Fruit fly (Drosophila melanogaster): ENCODE data around the gene Atg17.
A peak's percentile ranks its signal among the peaks of the same experiment; 100 is the strongest.

Atg17 gene

dm6 chr3R:5658984-5659802 lies 10.3 kb upstream of the Atg17 start (continued):
- TF ChIP-seq Lhr (GFP tag; optimal IDR thresholded peaks at IDR 0.05): no peak
- no peak for TF ChIP-seq Camta (GFP tag; optimal IDR thresholded peaks at IDR 0.05)
- no peak for TF ChIP-seq gce (GFP tag; IDR thresholded peaks at IDR 0.05)
- no peak for TF ChIP-seq H2.0 (GFP tag; IDR thresholded peaks at IDR 0.05)
- no peak for TF ChIP-seq CG2199 (GFP tag; IDR thresholded peaks at IDR 0.05)
- no peak for TF ChIP-seq CG9727 (GFP tag; optimal IDR thresholded peaks at IDR 0.05)
- peak; percentile 26 for TF ChIP-seq Rfx (GFP tag; IDR thresholded peaks at IDR 0.05)
- no peak for TF ChIP-seq CG12769 (tag; optimal IDR thresholded peaks at IDR 0.05)
- peak; percentile 3 for TF ChIP-seq Antp (GFP tag; optimal IDR thresholded peaks at IDR 0.05)
- TF ChIP-seq ERR (GFP tag; optimal IDR thresholded peaks at IDR 0.05): peak; percentile 1
- no peak for TF ChIP-seq CG2678 (tag; optimal IDR thresholded peaks at IDR 0.05)
- no peak for TF ChIP-seq Oaz (GFP tag; IDR thresholded peaks at IDR 0.05)
- no peak for TF ChIP-seq gro (GFP tag; optimal IDR thresholded peaks at IDR 0.05)
- TF ChIP-seq zen (tag; optimal IDR thresholded peaks at IDR 0.05): peak; percentile 25
- no peak for TF ChIP-seq CG16815 (GFP tag; optimal IDR thresholded peaks at IDR 0.05)
- TF ChIP-seq CG6854 (GFP tag; optimal IDR thresholded peaks at IDR 0.05): no peak
- TF ChIP-seq D19B (GFP tag; optimal IDR thresholded peaks at IDR 0.05): no peak
- no peak for TF ChIP-seq CG7928 (GFP tag; optimal IDR thresholded peaks at IDR 0.05)
- TF ChIP-seq CG9797 (GFP tag; optimal IDR thresholded peaks at IDR 0.05): no peak
- no peak for TF ChIP-seq unc-4 (GFP tag; IDR thresholded peaks at IDR 0.05; ENCODE audit: partially characterized antibody)
- no peak for TF ChIP-seq eyg (GFP tag; optimal IDR thresholded peaks at IDR 0.05)
- TF ChIP-seq BtbVII (GFP tag; optimal IDR thresholded peaks at IDR 0.05): no peak
- no peak for TF ChIP-seq Dip2 (GFP tag; IDR thresholded peaks at IDR 0.05)
- no peak for TF ChIP-seq twi (tag; optimal IDR thresholded peaks at IDR 0.05)
- TF ChIP-seq chn (GFP tag; optimal IDR thresholded peaks at IDR 0.05): no peak
- TF ChIP-seq Eip74EF (GFP tag; optimal IDR thresholded peaks at IDR 0.05): peak in 1 of 2 experiments; percentile 15
- TF ChIP-seq CG11085 (GFP tag; IDR thresholded peaks at IDR 0.05): no peak
- no peak for TF ChIP-seq Asciz (GFP tag; optimal IDR thresholded peaks at IDR 0.05)
- TF ChIP-seq mld (GFP tag; IDR thresholded peaks at IDR 0.05; ENCODE audit: partially characterized antibody): peak; percentile 37; the same call in 1 of the 3 replicates
- no peak for TF ChIP-seq ftz-f1 (GFP tag; optimal IDR thresholded peaks at IDR 0.05)
- peak; percentile 94 for TF ChIP-seq cg (GFP tag; optimal IDR thresholded peaks at IDR 0.05)
- peak; percentile 0 for TF ChIP-seq lilli (GFP tag; optimal IDR thresholded peaks at IDR 0.05)
- TF ChIP-seq Ada2b (GFP tag; IDR thresholded peaks at IDR 0.05): no peak; the same call in 1 of the 2 replicates
- TF ChIP-seq run (tag; optimal IDR thresholded peaks at IDR 0.05): no peak
- no peak for TF ChIP-seq crc (GFP tag; optimal IDR thresholded peaks at IDR 0.05)
- no peak for TF ChIP-seq CG10979 (tag; optimal IDR thresholded peaks at IDR 0.05)
- peak; percentile 42; the same call in 1 of the 2 replicates for TF ChIP-seq CG9932 (GFP tag; IDR thresholded peaks at IDR 0.05)
- peak; percentile 40 for TF ChIP-seq bbx (GFP tag; IDR thresholded peaks at IDR 0.05; ENCODE audit: partially characterized antibody)
- no peak for TF ChIP-seq az2 (GFP tag; optimal IDR thresholded peaks at IDR 0.05)
- peak; percentile 54 for TF ChIP-seq amos (GFP tag; IDR thresholded peaks at IDR 0.05; ENCODE audit: partially characterized antibody)
- TF ChIP-seq h (optimal IDR thresholded peaks at IDR 0.05): no peak
- no peak for TF ChIP-seq Side (GFP tag; optimal IDR thresholded peaks at IDR 0.05)
- no peak for TF ChIP-seq CG1792 (GFP tag; optimal IDR thresholded peaks at IDR 0.05)
- no peak for TF ChIP-seq ind (GFP tag; optimal IDR thresholded peaks at IDR 0.05)
- no peak for TF ChIP-seq Trl (optimal IDR thresholded peaks at IDR 0.05)
- no peak for TF ChIP-seq Trl (GFP tag; optimal IDR thresholded peaks at IDR 0.05)
- no peak for TF ChIP-seq ranshi (GFP tag; IDR thresholded peaks at IDR 0.05)
- TF ChIP-seq wor (GFP tag; IDR thresholded peaks at IDR 0.05): no peak
- no peak for TF ChIP-seq CG31388 (GFP tag; optimal IDR thresholded peaks at IDR 0.05)
- TF ChIP-seq CG6654 (GFP tag; optimal IDR thresholded peaks at IDR 0.05): no peak
- no peak for TF ChIP-seq shn (GFP tag; optimal IDR thresholded peaks at IDR 0.05)
